Fruit fly (Drosophila melanogaster) ovary, adult (tissue): ENCODE data around the gene RhoGEF3.
A peak's percentile ranks its signal among the peaks of the same experiment; 100 is the strongest.

Experiments used
- CG17801 ChIP-seq: fragments of 200-800 bp; optimal IDR thresholded peaks from 2 replicates; lab custom pipeline; 2019; ENCODE audit warnings: missing biosample characterization, mild to moderate bottlenecking, missing genetic modification characterization, moderate library complexity; ENCODE audit not compliant: partially characterized antibody

Gene RhoGEF3

DNA sequence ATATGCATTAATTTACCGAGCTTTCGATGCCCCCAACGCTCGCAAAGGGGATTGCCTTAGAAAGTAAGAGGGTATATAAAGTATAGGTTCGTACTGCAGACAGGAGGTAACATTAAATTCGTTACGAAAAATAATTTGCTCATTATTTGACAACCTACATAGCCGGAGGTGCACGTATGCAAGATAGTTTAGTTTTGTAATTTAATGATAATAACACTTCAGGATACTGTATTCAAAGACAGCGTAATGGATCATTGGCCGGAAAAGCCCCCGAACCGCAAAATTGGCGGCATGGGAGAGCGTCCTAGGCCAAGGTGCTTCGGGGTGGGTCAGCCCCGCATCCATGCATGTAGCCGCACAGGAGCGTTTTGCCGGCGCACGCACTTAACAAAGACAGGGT, 35.1 kb downstream of the RhoGEF3 start:
- TF ChIP-seq CG17801: no peak

DNA sequence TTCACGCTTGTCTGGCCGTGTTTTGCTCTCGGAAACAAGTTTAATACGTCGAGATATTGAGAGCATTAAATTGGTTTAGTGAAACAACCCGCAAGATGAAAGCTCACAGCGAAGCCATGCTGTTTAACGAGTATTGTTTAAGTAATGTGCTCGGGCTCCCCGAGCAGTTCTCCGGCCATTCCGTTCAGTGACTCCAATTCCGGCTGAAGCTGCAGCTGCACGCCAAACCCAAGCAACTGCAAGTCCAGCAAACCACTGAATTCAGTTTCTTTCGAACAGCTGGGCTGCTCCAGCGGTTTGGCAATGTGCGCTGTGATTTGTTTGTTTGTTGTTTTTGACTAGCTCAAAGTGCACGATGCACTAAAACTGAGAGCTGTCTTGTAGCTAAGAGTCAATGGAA, 37.9 kb downstream of the RhoGEF3 start:
- TF ChIP-seq CG17801: no peak

DNA sequence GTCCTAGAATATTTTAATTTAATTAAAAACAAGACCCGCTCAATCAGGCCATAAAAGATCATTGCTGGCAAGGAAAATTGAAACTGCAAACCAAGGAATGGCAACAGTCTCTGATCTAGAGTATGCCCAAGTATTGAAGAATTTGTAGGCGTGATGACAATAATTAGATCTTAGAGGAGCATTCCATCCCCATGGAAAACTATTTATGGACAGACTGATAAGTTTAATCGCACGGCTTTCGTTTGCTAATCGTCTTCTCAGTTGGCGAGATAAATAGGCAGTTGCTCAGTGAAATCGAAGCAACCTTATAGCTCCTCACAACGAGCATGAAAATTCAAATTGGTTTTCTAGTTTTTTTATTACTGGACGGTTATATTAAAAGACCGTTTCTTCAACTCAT, 39.5 kb downstream of the RhoGEF3 start, which contains the start of gene ddbt:
TSS of gene ddbt (plus strand) at position 301 of the 400 bp plus-strand sequence.
- no peak for TF ChIP-seq CG17801

DNA sequence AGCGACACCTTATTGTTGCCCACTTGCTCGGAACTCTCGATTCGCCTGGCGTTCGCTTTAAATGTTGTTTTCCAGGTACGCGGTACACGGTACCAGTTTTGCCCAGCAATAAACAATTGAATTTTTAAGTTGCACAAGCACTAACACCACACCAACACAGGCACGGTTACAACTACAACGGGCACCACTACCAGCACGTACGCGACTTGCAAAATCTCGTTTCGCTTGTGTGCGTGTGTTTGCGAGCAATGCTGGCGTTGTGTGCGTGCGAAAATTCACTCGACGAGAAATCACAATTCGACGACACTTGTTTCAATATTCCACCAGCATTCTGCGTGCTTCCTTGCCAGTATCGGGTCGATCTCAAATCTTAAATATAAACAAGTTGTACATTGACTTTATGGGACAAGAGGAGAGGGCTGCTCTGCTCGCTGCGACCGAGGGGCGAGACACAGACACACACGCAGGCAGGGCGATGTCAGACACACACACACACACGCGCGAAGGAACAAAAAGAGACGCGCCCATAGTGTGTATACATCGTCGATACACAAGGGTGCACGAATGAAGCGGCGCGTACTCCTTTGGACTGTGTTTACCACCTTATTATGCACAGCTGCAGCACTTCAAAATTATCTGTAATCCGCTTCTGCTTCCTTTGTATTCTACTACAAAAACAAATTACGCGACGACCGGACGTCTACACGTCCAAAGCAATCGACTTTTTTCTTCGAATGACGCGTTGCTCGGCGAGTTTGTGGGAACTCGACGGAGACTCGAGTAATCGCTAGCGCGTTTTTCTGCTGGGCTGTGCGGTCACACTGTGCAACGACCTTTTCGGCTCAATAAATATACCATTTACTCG, 42.1 kb downstream of the RhoGEF3 start, which contains the start of gene fwd:
TSS of gene fwd (minus strand) at position 740 of the 865 bp plus-strand sequence.
- peak; percentile 70 for TF ChIP-seq CG17801

DNA sequence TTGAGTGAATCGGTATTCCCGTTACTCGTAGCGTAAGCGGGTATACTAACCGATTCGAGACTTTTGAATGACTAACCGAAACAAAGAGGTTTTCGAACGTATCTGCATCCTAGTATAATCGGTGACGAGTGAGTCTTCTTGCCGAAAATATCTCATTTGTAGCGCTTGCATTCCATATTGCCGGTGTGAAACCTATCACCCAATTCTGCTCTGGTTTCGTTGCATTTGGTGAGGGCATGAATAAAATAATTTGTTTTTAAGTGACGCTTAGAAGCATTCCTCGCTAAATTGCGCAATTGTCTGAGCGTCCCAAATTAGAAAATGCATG, 42.7 kb downstream of the RhoGEF3 start:
- TF ChIP-seq CG17801: no peak

DNA sequence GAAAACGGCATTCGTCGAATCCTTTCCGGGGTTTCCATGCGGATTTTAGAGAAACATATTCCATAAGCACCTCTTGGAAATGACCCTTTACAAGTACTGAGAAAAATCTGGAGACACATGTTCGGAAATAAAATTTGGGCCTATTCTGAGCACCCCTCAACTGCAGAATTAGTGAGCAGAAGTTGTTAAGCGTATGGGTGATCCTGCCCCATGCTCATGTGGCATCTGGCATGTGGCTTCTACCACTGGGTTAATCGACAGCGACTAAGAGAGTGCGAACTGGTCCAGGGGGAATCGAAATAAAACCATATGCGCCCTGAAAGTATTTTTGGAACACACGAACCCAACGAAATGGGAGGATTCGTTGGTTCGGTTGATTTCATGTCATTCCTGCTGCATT, 43.6 kb downstream of the RhoGEF3 start:
- no peak for TF ChIP-seq CG17801

- TF ChIP-seq CG17801: no peak
These were observed 44.3 kb downstream of the RhoGEF3 start for dm6 chr3L:321495-321894.

dm6 chr3L:324486-324885, 47.2 kb downstream of the RhoGEF3 start, which contains the start of gene CG32344:
Gene CG32344 (minus strand): TSS chr3L:324720.
- TF ChIP-seq CG17801: no peak

DNA sequence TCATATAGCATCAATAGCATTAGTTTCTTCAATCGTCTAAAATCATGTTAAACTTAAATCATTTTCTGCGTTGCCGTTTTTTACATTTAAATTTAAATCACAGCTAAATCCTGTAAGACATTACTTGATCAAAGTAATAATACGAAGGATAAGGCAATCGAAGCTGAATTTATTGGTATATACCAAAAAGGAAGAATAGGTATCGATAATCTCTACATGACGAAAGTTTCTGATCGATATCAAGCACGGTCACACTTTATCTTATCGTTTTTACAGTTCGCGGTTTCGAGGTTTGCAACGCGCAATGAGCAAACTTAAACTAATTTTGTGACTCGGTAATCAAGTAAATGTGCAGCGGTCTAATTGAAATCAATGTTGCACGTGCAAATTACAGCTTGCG, 50.6 kb downstream of the RhoGEF3 start, which contains the start of the genes Atac3 and Ptpmeg:
TSS of gene Atac3 (minus strand) at position 160 of the 400 bp plus-strand sequence.
TSS of gene Ptpmeg (plus strand) at position 265 of the 400 bp plus-strand sequence.
- no peak for TF ChIP-seq CG17801

DNA sequence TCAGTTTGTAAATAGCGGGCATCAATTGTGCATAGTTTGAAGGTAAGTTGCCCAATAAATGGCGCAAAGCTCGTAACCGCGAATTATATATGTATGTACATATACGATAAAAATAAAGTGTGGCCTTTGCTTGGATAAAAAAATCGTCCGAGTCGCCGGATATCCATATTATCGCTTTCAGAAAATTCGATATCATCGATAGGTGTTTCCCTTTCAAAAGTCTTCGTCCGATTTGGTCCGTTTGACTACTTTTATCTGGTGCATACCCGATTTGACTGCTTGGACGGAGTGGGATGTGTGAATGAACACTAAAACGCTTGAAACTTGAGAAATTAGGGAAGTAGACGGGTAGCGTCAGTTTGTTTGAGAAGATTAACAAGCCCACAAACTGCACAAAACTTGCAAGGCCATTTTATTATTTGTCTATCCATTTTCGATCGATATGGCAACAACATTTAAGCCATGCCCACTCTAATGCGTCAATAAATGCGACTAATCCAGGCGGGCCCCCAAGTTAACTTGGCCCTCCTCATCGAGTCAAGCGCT, 52.0 kb downstream of the RhoGEF3 start:
- TF ChIP-seq CG17801: no peak

DNA sequence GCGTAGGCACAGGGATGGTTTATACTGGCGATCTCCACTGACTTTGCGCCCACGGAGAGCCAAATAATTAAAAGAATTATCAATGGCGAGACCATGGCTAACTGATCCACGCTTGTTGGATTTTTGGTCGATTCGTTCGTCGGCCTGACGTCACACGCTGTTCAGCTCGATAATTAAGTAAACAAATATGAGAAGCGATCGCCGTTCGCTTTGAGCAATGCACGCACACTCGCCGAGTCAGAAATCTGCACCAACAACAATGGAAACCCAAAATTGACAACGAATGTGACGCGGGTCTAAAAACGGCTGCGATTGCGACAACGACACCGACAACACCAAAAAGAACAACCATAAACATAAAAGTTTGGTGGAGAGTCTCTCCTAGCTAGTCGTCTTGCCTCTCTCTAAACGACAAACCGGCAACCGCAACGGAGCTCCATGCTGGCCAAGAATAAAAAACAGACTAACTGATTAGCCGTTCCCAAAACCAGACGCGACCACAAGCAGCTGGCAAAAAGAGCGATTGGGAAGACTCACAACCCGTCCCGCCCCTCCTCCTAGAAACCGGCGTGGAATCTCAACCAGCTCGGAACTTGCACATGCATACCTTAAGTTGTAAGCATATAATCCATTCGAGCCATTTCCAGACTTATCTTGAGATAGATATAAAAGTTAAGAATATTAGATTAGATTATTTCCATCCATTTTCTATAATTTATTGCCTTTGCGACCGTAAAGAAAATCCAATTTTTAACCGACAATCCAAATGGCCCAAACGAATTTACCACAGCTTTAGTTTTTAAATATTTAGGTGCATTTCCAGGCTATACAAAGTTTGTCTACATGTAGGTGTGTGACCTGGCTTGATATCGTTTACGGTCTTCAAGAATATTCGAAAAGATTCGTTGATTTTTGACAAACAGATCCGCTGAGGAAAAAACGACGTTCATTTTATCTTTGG, 54.9 kb downstream of the RhoGEF3 start, which contains the start of gene mthl9:
TSS of gene mthl9 (minus strand) at position 468 of the 961 bp plus-strand sequence.
- TF ChIP-seq CG17801: no peak

DNA sequence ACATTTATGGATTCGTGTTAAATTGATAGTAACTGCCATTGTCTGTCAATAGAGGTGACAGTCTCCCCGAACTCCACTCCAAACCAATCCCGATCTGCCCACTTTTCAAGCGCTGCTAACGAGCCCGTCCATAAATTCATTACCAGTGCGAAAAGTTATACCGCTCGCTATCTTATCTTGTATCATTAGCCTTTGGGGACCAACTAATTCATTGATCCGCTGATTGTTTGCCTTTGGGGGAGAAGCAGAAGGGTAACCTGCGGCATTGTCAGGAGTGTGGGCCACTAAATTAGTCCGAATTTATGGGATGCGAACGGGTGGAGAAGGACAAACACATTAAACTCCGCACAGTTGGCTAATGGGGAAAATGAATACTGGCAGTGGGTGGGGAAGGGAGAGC, 59.9 kb downstream of the RhoGEF3 start:
- no peak for TF ChIP-seq CG17801

- no peak for TF ChIP-seq CG17801
These were observed 60.9 kb downstream of the RhoGEF3 start for dm6 chr3L:338116-338515.

- no peak for TF ChIP-seq CG17801
These were observed 61.8 kb downstream of the RhoGEF3 start for dm6 chr3L:339072-339471.

- TF ChIP-seq CG17801: no peak
These were observed 62.9 kb downstream of the RhoGEF3 start for dm6 chr3L:340124-340523.

DNA sequence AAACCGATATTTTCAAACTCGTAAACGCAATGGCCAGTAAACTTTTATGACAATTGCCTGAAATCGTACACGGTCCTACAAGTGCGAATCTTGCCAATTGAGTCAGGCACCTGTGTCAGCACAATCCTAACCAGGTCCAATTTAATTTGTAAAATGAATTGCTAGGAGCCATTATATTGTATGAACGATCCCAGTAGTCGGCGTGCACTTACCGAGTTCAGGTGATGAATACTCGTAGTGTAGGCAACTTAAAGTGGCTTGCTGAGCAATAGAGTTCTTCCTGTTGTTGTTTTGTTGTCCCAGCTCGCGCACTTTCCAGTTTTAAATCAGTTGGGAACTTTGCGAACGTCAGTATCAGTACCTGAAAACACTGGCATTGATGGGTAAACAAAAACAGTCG, 63.3 kb downstream of the RhoGEF3 start:
- no peak for TF ChIP-seq CG17801
